Fruit fly (Drosophila melanogaster) whole organism, embryonic: ENCODE measurements around the gene Stat92E.

Experiments used
- Antp ChIP-seq: fragments of 200-800 bp; sonication (Bioruptor generic); optimal IDR thresholded peaks from 3 replicates; lab custom pipeline; 2016; ENCODE audit warnings: missing biosample characterization, missing genetic modification characterization
- Atf-2 ChIP-seq: fragments of 200-800 bp; sonication (Bioruptor generic); optimal IDR thresholded peaks from 2 replicates; lab custom pipeline; 2016; ENCODE audit warnings: missing biosample characterization, missing genetic modification characterization
- Awh ChIP-seq: fragments of 200-800 bp; sonication (Bioruptor generic); IDR thresholded peaks from 2 replicates; pipeline ENCODE4, ENCODE4 v1.3.6; 2022; ENCODE audit warnings: missing biosample characterization, missing genetic modification characterization
- B-H2 ChIP-seq: fragments of 200-800 bp; sonication (Bioruptor generic); optimal IDR thresholded peaks from 2 replicates; lab custom pipeline; 2018; ENCODE audit warnings: missing biosample characterization, mild to moderate bottlenecking, missing genetic modification characterization
- BEAF-32 ChIP-seq: fragments of 200-800 bp; sonication (Bioruptor generic); optimal IDR thresholded peaks from 3 replicates; lab custom pipeline; 2017; ENCODE audit warnings: missing biosample characterization, missing genetic modification characterization, mild to moderate bottlenecking, moderate library complexity, missing genetic modification reagents
- Bgb ChIP-seq: fragments of 200-800 bp; sonication (Bioruptor generic); IDR thresholded peaks from 2 replicates; pipeline ENCODE4 v1.3.6; 2022; ENCODE audit warnings: missing biosample characterization, missing genetic modification characterization; ENCODE audit not compliant: partially characterized antibody
- CG11456 ChIP-seq: fragments of 200-800 bp; sonication (Bioruptor generic); IDR thresholded peaks from 3 replicates; pipeline ENCODE4 v1.3.6; 2022; ENCODE audit warnings: missing biosample characterization, missing genetic modification characterization
- CG11504 ChIP-seq: fragments of 200-800 bp; sonication (Bioruptor generic); optimal IDR thresholded peaks from 3 replicates; lab custom pipeline; 2019; ENCODE audit warnings: missing biosample characterization, mild to moderate bottlenecking, missing genetic modification characterization, moderate library complexity
- CG14014 ChIP-seq: fragments of 200-800 bp; sonication (Bioruptor generic); IDR thresholded peaks from 2 replicates; pipeline ENCODE4 v1.3.6; 2022; ENCODE audit warnings: missing biosample characterization, missing genetic modification characterization
- CG15011 ChIP-seq: fragments of 200-800 bp; sonication (Bioruptor generic); optimal IDR thresholded peaks from 3 replicates; lab custom pipeline; 2018; ENCODE audit warnings: missing biosample characterization, mild to moderate bottlenecking, missing genetic modification characterization
- CG18476 ChIP-seq: fragments of 200-800 bp; sonication (Bioruptor generic); optimal IDR thresholded peaks from 2 replicates; lab custom pipeline; 2016; ENCODE audit warnings: missing biosample characterization, mild to moderate bottlenecking, missing genetic modification characterization
- CG2120 ChIP-seq: fragments of 200-800 bp; sonication (Bioruptor generic); optimal IDR thresholded peaks from 3 replicates; lab custom pipeline; 2016; ENCODE audit warnings: missing biosample characterization, missing genetic modification characterization
- CG2678 ChIP-seq: fragments of 200-800 bp; sonication (Bioruptor generic); optimal IDR thresholded peaks from 3 replicates; lab custom pipeline; 2019; ENCODE audit warnings: missing biosample characterization, mild to moderate bottlenecking, missing genetic modification characterization, moderate library complexity
- CG34376 ChIP-seq: fragments of 200-800 bp; sonication (Bioruptor generic); optimal IDR thresholded peaks from 2 replicates; lab custom pipeline; 2018; ENCODE audit warnings: missing biosample characterization, mild to moderate bottlenecking, missing genetic modification characterization
- CG42726 ChIP-seq: fragments of 200-800 bp; sonication (Bioruptor generic); IDR thresholded peaks from 2 replicates; pipeline ENCODE4 v1.3.6; 2022; ENCODE audit warnings: missing biosample characterization, missing genetic modification characterization; ENCODE audit not compliant: partially characterized antibody
- CG4617 ChIP-seq: fragments of 200-800 bp; sonication (Bioruptor generic); optimal IDR thresholded peaks from 3 replicates; lab custom pipeline; 2016; ENCODE audit warnings: missing biosample characterization, missing genetic modification characterization, borderline replicate concordance
- CG6175 ChIP-seq: fragments of 200-800 bp; sonication (Bioruptor generic); IDR thresholded peaks from 3 replicates; pipeline ENCODE4 v1.3.6; 2022; ENCODE audit warnings: missing biosample characterization, missing genetic modification characterization
- CG8924 ChIP-seq: fragments of 200-800 bp; optimal IDR thresholded peaks from 3 replicates; lab custom pipeline; 2019; ENCODE audit warnings: missing biosample characterization, mild to moderate bottlenecking, missing genetic modification characterization, moderate library complexity
- CG9727 ChIP-seq: fragments of 200-800 bp; sonication (Bioruptor generic); optimal IDR thresholded peaks from 3 replicates; lab custom pipeline; 2017; ENCODE audit warnings: missing biosample characterization, mild to moderate bottlenecking, missing genetic modification characterization
- Dbx ChIP-seq: fragments of 200-800 bp; sonication (Bioruptor generic); IDR thresholded peaks from 3 replicates; pipeline ENCODE4 v1.3.6; 2022; ENCODE audit warnings: missing biosample characterization, missing genetic modification characterization
- Deaf1 ChIP-seq: fragments of 200-800 bp; optimal IDR thresholded peaks from 3 replicates; lab custom pipeline; 2019; ENCODE audit warnings: missing biosample characterization, mild to moderate bottlenecking, missing genetic modification characterization, moderate library complexity
- E2f1 ChIP-seq: fragments of 200-800 bp; sonication (Bioruptor generic); IDR thresholded peaks from 2 replicates; pipeline ENCODE4 v1.3.6; 2022; ENCODE audit warnings: missing biosample characterization, missing genetic modification characterization
- Hr3 ChIP-seq: fragments of 200-800 bp; sonication (Bioruptor generic); optimal IDR thresholded peaks from 3 replicates; lab custom pipeline; 2016; ENCODE audit warnings: missing biosample characterization, missing genetic modification characterization
- Mad ChIP-seq: fragments of 200-800 bp; sonication (Bioruptor generic); optimal IDR thresholded peaks from 2 replicates; lab custom pipeline; 2016; ENCODE audit warnings: missing biosample characterization, missing genetic modification characterization
- Max ChIP-seq: fragments of 200-800 bp; sonication (Bioruptor generic); optimal IDR thresholded peaks from 2 replicates; lab custom pipeline; 2016; ENCODE audit warnings: missing biosample characterization, mild to moderate bottlenecking, missing genetic modification characterization
- Oli ChIP-seq: fragments of 200-800 bp; sonication (Bioruptor generic); optimal IDR thresholded peaks from 2 replicates; lab custom pipeline; 2018; ENCODE audit warnings: missing biosample characterization, mild to moderate bottlenecking, missing genetic modification characterization, moderate library complexity
- Optix ChIP-seq: fragments of 200-800 bp; sonication (Bioruptor generic); IDR thresholded peaks from 3 replicates; pipeline ENCODE4 v1.3.6; 2022; ENCODE audit warnings: missing biosample characterization, missing genetic modification characterization
- Rfx ChIP-seq: fragments of 200-800 bp; sonication (Bioruptor generic); IDR thresholded peaks from 2 replicates; pipeline ENCODE4 v1.3.6; 2022; ENCODE audit warnings: missing biosample characterization, missing genetic modification characterization
- Sox102F ChIP-seq: fragments of 200-800 bp; sonication (Bioruptor generic); optimal IDR thresholded peaks from 2 replicates; lab custom pipeline; 2018; ENCODE audit warnings: missing biosample characterization, mild to moderate bottlenecking, missing genetic modification characterization, moderate library complexity
- Sry-β ChIP-seq: fragments of 200-800 bp; sonication (Bioruptor generic); optimal IDR thresholded peaks from 2 replicates; lab custom pipeline; 2018; ENCODE audit warnings: missing biosample characterization, mild to moderate bottlenecking, missing genetic modification characterization, moderate library complexity
- Ssrp ChIP-seq: fragments of 200-800 bp; sonication (Bioruptor generic); optimal IDR thresholded peaks from 2 replicates; lab custom pipeline; 2018; ENCODE audit warnings: missing biosample characterization, mild to moderate bottlenecking, missing genetic modification characterization, moderate library complexity
- Stat92E ChIP-seq, 3 experiments: fragments of >200 bp in 2 of 3; fragments of 200-800 bp in 1 of 3; sonication (Bioruptor generic) in 1 of 3; optimal IDR thresholded peaks; 2 replicates each; lab custom pipeline; 2017 to 2019; ENCODE audit warnings: missing biosample characterization in 3 of 3, missing genetic modification characterization in 3 of 3, mild to moderate bottlenecking in 1 of 3, moderate library complexity in 1 of 3
- Trl ChIP-seq, 3 experiments: fragments of >200 bp in 2 of 3; fragments of 200-800 bp in 1 of 3; sonication (Bioruptor generic) in 1 of 3; optimal IDR thresholded peaks; 2 replicates in 1 of 3; 3 replicates in 2 of 3; lab custom pipeline; 2016 to 2017; ENCODE audit warnings: missing biosample characterization in 1 of 3, missing genetic modification characterization in 1 of 3
- amos ChIP-seq: fragments of 200-800 bp; sonication (Bioruptor generic); IDR thresholded peaks from 2 replicates; pipeline ENCODE4 v1.3.6; 2022; ENCODE audit warnings: missing biosample characterization, missing genetic modification characterization; ENCODE audit not compliant: partially characterized antibody
- chinmo ChIP-seq: fragments of 200-800 bp; sonication (Bioruptor generic); IDR thresholded peaks from 4 replicates; pipeline ENCODE4 v1.3.6; 2022; ENCODE audit warnings: missing biosample characterization, missing genetic modification characterization; ENCODE audit not compliant: partially characterized antibody
- croc ChIP-seq: fragments of 200-800 bp; sonication (Bioruptor generic); conservative IDR thresholded peaks from 3 replicates; pipeline ENCODE4 v1.3.6; 2022; ENCODE audit warnings: missing biosample characterization, missing genetic modification characterization
- da ChIP-seq: fragments of 200-800 bp; sonication (Bioruptor generic); optimal IDR thresholded peaks from 2 replicates; lab custom pipeline; 2016; ENCODE audit warnings: missing biosample characterization, missing genetic modification characterization
- exex ChIP-seq: fragments of 200-800 bp; sonication (Bioruptor generic); optimal IDR thresholded peaks from 4 replicates; lab custom pipeline; 2018; ENCODE audit warnings: missing biosample characterization, mild to moderate bottlenecking, missing genetic modification characterization, moderate library complexity
- grn ChIP-seq: fragments of 200-800 bp; sonication (Bioruptor generic); optimal IDR thresholded peaks from 3 replicates; lab custom pipeline; 2017; ENCODE audit warnings: missing biosample characterization, missing genetic modification characterization
- lab ChIP-seq: fragments of 200-800 bp; sonication (Bioruptor generic); optimal IDR thresholded peaks from 3 replicates; lab custom pipeline; 2017; ENCODE audit warnings: missing biosample characterization, missing genetic modification characterization, mild to moderate bottlenecking, moderate library complexity, missing genetic modification reagents
- lilli ChIP-seq: fragments of 200-800 bp; sonication (Bioruptor generic); optimal IDR thresholded peaks from 3 replicates; lab custom pipeline; 2016; ENCODE audit warnings: missing biosample characterization, missing genetic modification characterization
- maf-S ChIP-seq: fragments of 200-800 bp; sonication (Bioruptor generic); optimal IDR thresholded peaks from 2 replicates; lab custom pipeline; 2016; ENCODE audit warnings: missing biosample characterization, missing genetic modification characterization
- onecut ChIP-seq: fragments of 200-800 bp; sonication (Bioruptor generic); IDR thresholded peaks from 2 replicates; pipeline ENCODE4 v1.3.6; 2022; ENCODE audit warnings: missing biosample characterization, missing genetic modification characterization
- pnt ChIP-seq: fragments of 200-800 bp; sonication (Bioruptor generic); optimal IDR thresholded peaks from 3 replicates; lab custom pipeline; 2016; ENCODE audit warnings: missing biosample characterization, missing genetic modification characterization
- run ChIP-seq: fragments of 200-800 bp; sonication (Bioruptor generic); optimal IDR thresholded peaks from 3 replicates; lab custom pipeline; 2018; ENCODE audit warnings: missing biosample characterization, mild to moderate bottlenecking, missing genetic modification characterization
- so ChIP-seq: fragments of 200-800 bp; sonication (Bioruptor generic); IDR thresholded peaks from 3 replicates; pipeline ENCODE4 v1.3.6; 2022; ENCODE audit warnings: missing biosample characterization, missing genetic modification characterization
- sqz ChIP-seq: fragments of 200-800 bp; sonication (Bioruptor generic); optimal IDR thresholded peaks from 3 replicates; lab custom pipeline; 2018; ENCODE audit warnings: missing biosample characterization, mild to moderate bottlenecking, missing genetic modification characterization
- tin ChIP-seq: fragments of 200-800 bp; sonication (Bioruptor generic); optimal IDR thresholded peaks from 3 replicates; lab custom pipeline; 2016; ENCODE audit warnings: missing biosample characterization, missing genetic modification characterization
- zf30C ChIP-seq: fragments of 200-800 bp; sonication (Bioruptor generic); optimal IDR thresholded peaks from 3 replicates; lab custom pipeline; 2018; ENCODE audit warnings: missing biosample characterization, mild to moderate bottlenecking, missing genetic modification characterization

Gene Stat92E

DNA sequence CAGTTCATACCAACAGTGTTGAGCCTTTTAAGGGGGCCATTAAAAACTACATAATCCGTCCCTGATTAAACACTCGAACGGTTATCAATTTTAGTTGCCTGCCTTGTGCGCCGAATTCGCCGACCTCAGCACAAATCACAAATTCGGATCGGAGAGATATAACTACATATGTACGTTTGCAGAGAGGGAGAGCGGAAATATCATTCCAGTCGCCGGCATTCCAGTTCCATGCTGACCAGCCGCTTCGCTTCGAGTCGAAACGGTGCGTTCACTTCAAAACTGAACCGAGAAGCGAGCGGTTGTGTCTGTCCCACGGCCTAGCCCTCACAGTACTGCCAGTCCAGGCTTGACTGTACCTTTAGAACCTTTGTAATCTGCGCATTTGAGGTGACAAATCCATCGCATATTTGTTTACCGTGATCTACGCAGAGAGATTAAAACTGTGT, 22.4 kb upstream of the Stat92E start (continued):
- TF ChIP-seq CG2678 (tag; lab: Kevin White, UChicago) = peak; percentile 38
- TF ChIP-seq onecut (GFP tag; lab: Robert Waterston, UW) = peak; percentile 8; the same call in 1 of the 2 replicates
- TF ChIP-seq tin (GFP tag; lab: Kevin White, UChicago) = no peak
- no peak for TF ChIP-seq CG18476 (GFP tag; lab: Kevin White, UChicago)
- no peak for TF ChIP-seq Ssrp (tag; lab: Kevin White, UChicago)
- peak; percentile 97 for TF ChIP-seq CG34376 (GFP tag; lab: Kevin White, UChicago)
- peak; percentile 15; the same call in 1 of the 2 replicates for TF ChIP-seq Rfx (GFP tag; lab: Robert Waterston, UW)
- no peak for TF ChIP-seq Hr3 (GFP tag; lab: Kevin White, UChicago)
- TF ChIP-seq maf-S (GFP tag; lab: Kevin White, UChicago) = peak; percentile 22
- TF ChIP-seq amos = peak; percentile 39; the same call in 1 of the 2 replicates
- peak; percentile 58 for TF ChIP-seq Max
- TF ChIP-seq CG42726 (GFP tag; lab: Robert Waterston, UW) = no peak
- TF ChIP-seq Trl (optimal IDR thresholded peaks at IDR 0.05; lab: Kevin White, UChicago) = peak in 1 of 2 experiments; percentile 61
- no peak for TF ChIP-seq Trl (GFP tag; optimal IDR thresholded peaks at IDR 0.05; lab: Kevin White, UChicago)
- TF ChIP-seq run = no peak
- TF ChIP-seq da (GFP tag; lab: Kevin White, UChicago) = no peak
- TF ChIP-seq Optix (GFP tag; lab: Robert Waterston, UW) = peak; percentile 16; the same call in 1 of the 3 replicates
- TF ChIP-seq CG2120 (GFP tag; lab: Kevin White, UChicago) = no peak
- peak; percentile 71 for TF ChIP-seq B-H2 (GFP tag; lab: Kevin White, UChicago)
- no peak for TF ChIP-seq Mad (GFP tag; lab: Kevin White, UChicago)
- TF ChIP-seq CG6175 = no peak
- TF ChIP-seq grn (GFP tag; lab: Kevin White, UChicago) = peak; percentile 83
- peak; percentile 82 for TF ChIP-seq exex (tag; lab: Kevin White, UChicago)
- TF ChIP-seq lab = peak; percentile 44
- peak in 1 of 3 experiments; percentile 26 for TF ChIP-seq Stat92E (GFP tag; optimal IDR thresholded peaks at IDR 0.05; lab: Kevin White, UChicago)
- peak; percentile 12 for TF ChIP-seq CG8924 (tag; lab: Kevin White, UChicago)
- no peak for TF ChIP-seq CG11504
- TF ChIP-seq CG11456 = no peak
- TF ChIP-seq zf30C (GFP tag; lab: Kevin White, UChicago) = peak; percentile 28
- TF ChIP-seq chinmo (GFP tag; lab: Robert Waterston, UW) = peak; percentile 72; the same call in 3 of the 4 replicates
- peak; percentile 67; the same call in 1 of the 2 replicates for TF ChIP-seq Awh (GFP tag; lab: Robert Waterston, UW)
- TF ChIP-seq pnt (GFP tag; lab: Kevin White, UChicago) = no peak
- peak; percentile 12; the same call in 1 of the 2 replicates for TF ChIP-seq CG14014 (GFP tag; lab: Robert Waterston, UW)
- TF ChIP-seq CG4617 (GFP tag; lab: Kevin White, UChicago) = no peak
- no peak for TF ChIP-seq Sry-β (GFP tag; lab: Kevin White, UChicago)
- TF ChIP-seq Antp = peak; percentile 19
- TF ChIP-seq croc (GFP tag; lab: Robert Waterston, UW) = no peak
- no peak for TF ChIP-seq sqz (GFP tag; lab: Kevin White, UChicago)
- TF ChIP-seq Sox102F (GFP tag; lab: Kevin White, UChicago) = no peak
- TF ChIP-seq Bgb (GFP tag; lab: Robert Waterston, UW) = peak; percentile 36; the same call in 1 of the 2 replicates
- TF ChIP-seq BEAF-32 (GFP tag; lab: Kevin White, UChicago) = no peak
- peak; percentile 31; the same call in 1 of the 2 replicates for TF ChIP-seq E2f1
- peak; percentile 51; the same call in 2 of the 3 replicates for TF ChIP-seq so (GFP tag; lab: Robert Waterston, UW)
- TF ChIP-seq Atf-2 (GFP tag; lab: Kevin White, UChicago) = no peak
- TF ChIP-seq lilli (GFP tag; lab: Kevin White, UChicago) = peak; percentile 73
- peak; percentile 60; the same call in 2 of the 3 replicates for TF ChIP-seq Dbx
- no peak for TF ChIP-seq Oli (tag; lab: Kevin White, UChicago)
- TF ChIP-seq CG15011 (GFP tag; lab: Kevin White, UChicago) = no peak
- peak; percentile 17 for TF ChIP-seq CG9727
- peak; percentile 53 for TF ChIP-seq Deaf1 (tag; lab: Kevin White, UChicago)
